Worm (Caenorhabditis elegans) whole organism, L3 larva: ENCODE results near the gene C09G1.5.

ENCODE experiments used
- elt-3 ChIP-seq, 3 experiments: fragments of 150-350 bp in 1 of 3; sonication (generic microtip) in 2 of 3; optimal IDR thresholded peaks; 2 replicates in 2 of 3; 4 replicates in 1 of 3; lab custom pipeline; 2014 to 2017; ENCODE audit warnings: missing biosample characterization in 3 of 3, missing genetic modification characterization in 3 of 3
- eor-1 ChIP-seq, 2 experiments: fragments of 150-350 bp; optimal IDR thresholded peaks; 2 replicates each; lab custom pipeline; 2014 to 2018; ENCODE audit warnings: missing biosample characterization in 2 of 2, missing genetic modification characterization in 2 of 2
- mdl-1 ChIP-seq: fragments of 150-350 bp; optimal IDR thresholded peaks from 2 replicates; lab custom pipeline; 2014; ENCODE audit warnings: missing biosample characterization, missing genetic modification characterization
- nhr-11 ChIP-seq: fragments of 150-350 bp; optimal IDR thresholded peaks from 2 replicates; lab custom pipeline; 2014; ENCODE audit warnings: missing biosample characterization, missing genetic modification characterization
- nhr-12 ChIP-seq: fragments of 150-350 bp; optimal IDR thresholded peaks from 2 replicates; lab custom pipeline; 2014; ENCODE audit warnings: missing biosample characterization, missing genetic modification characterization
- nhr-76 ChIP-seq: fragments of 150-350 bp; sonication (generic microtip); optimal IDR thresholded peaks from 5 replicates; lab custom pipeline; 2014; ENCODE audit warnings: missing biosample characterization, missing genetic modification characterization
- sea-2 ChIP-seq: fragments of 150-350 bp; sonication (generic microtip); optimal IDR thresholded peaks from 4 replicates; lab custom pipeline; 2014; ENCODE audit warnings: missing biosample characterization, missing genetic modification reagents, missing genetic modification characterization
- unc-39 ChIP-seq: sonication (generic microtip); optimal IDR thresholded peaks from 4 replicates; lab custom pipeline; 2017; ENCODE audit warnings: missing biosample characterization, missing genetic modification characterization
- zag-1 ChIP-seq: fragments of 150-350 bp; optimal IDR thresholded peaks from 2 replicates; lab custom pipeline; 2014; ENCODE audit warnings: missing biosample characterization, missing genetic modification characterization
- ztf-11 ChIP-seq: fragments of 150-350 bp; optimal IDR thresholded peaks from 2 replicates; lab custom pipeline; 2014; ENCODE audit warnings: missing biosample characterization, missing genetic modification characterization

ce11 chrX:15919372-15919771, 39.5 kb upstream of the C09G1.5 start, which contains the start of gene F31B9.7:
- TF ChIP-seq ztf-11 (tag; lab: Kevin White, UChicago) (no peak), elt-3 (tag; optimal IDR thresholded peaks at IDR 0.05; lab: Kevin White, UChicago) (no peak), nhr-12 (tag; lab: Kevin White, UChicago) (no peak), nhr-11 (tag; lab: Kevin White, UChicago) (no peak), nhr-76 (no peak), mdl-1 (no peak), sea-2 (no peak), unc-39 (tag; lab: Kevin White, UChicago) (no peak), eor-1 (tag; optimal IDR thresholded peaks at IDR 0.05; lab: Kevin White, UChicago) (no peak), zag-1 (tag; lab: Kevin White, UChicago) (no peak)
